Worm (Caenorhabditis elegans): ENCODE results near the gene oig-5.

Gene oig-5

ce11 chrIV:14824878-14825352, 17.9 kb downstream of the oig-5 start, which contains the start of gene sec-61.A (continued):
- TF ChIP-seq ceh-16 (tag; optimal IDR thresholded peaks at IDR 0.05) (no peak), elt-1 (tag; optimal IDR thresholded peaks at IDR 0.05) (no peak), pqm-1 (tag; optimal IDR thresholded peaks at IDR 0.05) (no peak)

DNA sequence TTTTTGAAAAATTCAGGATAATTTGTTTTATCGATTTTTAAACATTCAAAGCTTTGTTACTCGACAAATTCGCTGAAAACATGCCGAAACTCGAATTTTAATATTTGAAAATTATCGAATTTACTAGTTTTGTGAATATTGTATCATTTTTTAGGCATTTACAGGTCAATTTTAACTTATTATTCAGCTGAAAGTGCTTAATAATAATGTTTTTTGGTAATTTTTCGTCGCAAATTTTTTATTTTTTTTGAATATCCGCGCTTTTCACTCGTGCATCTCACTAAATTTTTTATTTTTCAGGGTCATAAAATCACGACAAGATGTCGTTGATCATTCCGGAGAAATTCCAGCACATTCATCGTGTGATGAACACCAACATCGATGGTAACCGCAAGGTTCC, 18.4 kb downstream of the oig-5 start, which contains the start of gene rps-18:
rps-18 (plus strand) TSS at position 301 of the 400 bp plus-strand sequence.
- no peak for TF ChIP-seq aly-2 (tag; optimal IDR thresholded peaks at IDR 0.05)
- TF ChIP-seq mdl-1 (tag; optimal IDR thresholded peaks at IDR 0.05): no peak
- TF ChIP-seq nhr-12 (tag; optimal IDR thresholded peaks at IDR 0.05): no peak
- no peak for TF ChIP-seq ztf-11 (tag; optimal IDR thresholded peaks at IDR 0.05)
- TF ChIP-seq fos-1 (tag; optimal IDR thresholded peaks at IDR 0.05): no peak
- TF ChIP-seq pqm-1 (tag; optimal IDR thresholded peaks at IDR 0.05): no peak

DNA sequence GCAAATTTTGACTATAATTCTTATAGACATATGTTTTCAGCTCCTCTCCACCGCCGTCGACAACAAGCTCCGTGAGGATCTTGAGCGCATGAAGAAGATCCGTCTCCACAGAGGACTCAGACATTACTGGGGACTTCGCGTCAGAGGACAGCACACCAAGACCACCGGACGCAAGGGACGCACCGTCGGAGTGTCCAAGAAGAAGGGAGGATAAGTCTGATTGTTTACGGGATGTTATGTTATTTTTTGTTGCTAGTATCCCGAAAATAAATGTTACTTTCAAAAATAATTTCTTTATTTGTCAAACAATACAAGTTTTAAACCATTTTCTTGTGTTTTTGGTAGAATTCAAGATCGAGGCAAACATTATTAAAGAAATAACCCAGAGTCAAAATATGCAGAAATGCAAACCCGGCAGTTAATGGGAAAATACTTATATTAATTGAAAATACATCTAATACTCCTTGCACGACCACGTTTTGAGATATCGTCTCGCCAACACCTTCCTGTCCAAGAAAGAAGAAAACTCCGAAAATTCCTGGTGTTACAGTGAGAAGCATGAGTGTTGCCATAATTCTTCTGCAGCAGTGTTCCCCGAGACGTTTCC, 19.3 kb downstream of the oig-5 start:
- TF ChIP-seq ceh-9 (tag; optimal IDR thresholded peaks at IDR 0.05) (no peak), lsy-12 (tag; optimal IDR thresholded peaks at IDR 0.05) (no peak), ceh-82 (tag; optimal IDR thresholded peaks at IDR 0.05) (no peak), fkh-10 (GFP tag; optimal IDR thresholded peaks at IDR 0.05) (no peak), ceh-16 (tag; optimal IDR thresholded peaks at IDR 0.05) (no peak), nhr-23 (tag; optimal IDR thresholded peaks at IDR 0.05) (no peak), unc-39 (tag; optimal IDR thresholded peaks at IDR 0.05) (no peak), ZK546.5 (tag; optimal IDR thresholded peaks at IDR 0.05) (no peak), nhr-28 (tag; optimal IDR thresholded peaks at IDR 0.05) (no peak), zag-1 (tag; optimal IDR thresholded peaks at IDR 0.05) (no peak), elt-1 (tag; optimal IDR thresholded peaks at IDR 0.05) (no peak), nhr-11 (tag; optimal IDR thresholded peaks at IDR 0.05) (no peak), lin-39 (tag; optimal IDR thresholded peaks at IDR 0.05) (no peak), fkh-2 (tag; optimal IDR thresholded peaks at IDR 0.05) (no peak), nhr-43 (tag; optimal IDR thresholded peaks at IDR 0.05; ENCODE audit: poor library complexity, severe bottlenecking) (no peak), fos-1 (tag; optimal IDR thresholded peaks at IDR 0.05) (no peak), unc-62 (GFP tag; optimal IDR thresholded peaks at IDR 0.05) (no peak), nfya-1 (tag; optimal IDR thresholded peaks at IDR 0.05; ENCODE audit: insufficient read depth) (no peak)

ce11 chrIV:14828218-14828617, 21.2 kb downstream of the oig-5 start:
- TF ChIP-seq lin-15B (tag; optimal IDR thresholded peaks at IDR 0.05) (no peak), nhr-28 (tag; optimal IDR thresholded peaks at IDR 0.05) (no peak), ZK546.5 (tag; optimal IDR thresholded peaks at IDR 0.05) (no peak), elt-2 (tag; optimal IDR thresholded peaks at IDR 0.05) (no peak)

- TF ChIP-seq elt-1 (tag; optimal IDR thresholded peaks at IDR 0.05) (no peak), aly-2 (tag; optimal IDR thresholded peaks at IDR 0.05) (no peak), mdl-1 (tag; optimal IDR thresholded peaks at IDR 0.05) (no peak), ceh-28 (tag; optimal IDR thresholded peaks at IDR 0.05) (no peak), skn-1 (tag; optimal IDR thresholded peaks at IDR 0.05) (no peak), ceh-9 (tag; optimal IDR thresholded peaks at IDR 0.05) (no peak), unc-62 (GFP tag; optimal IDR thresholded peaks at IDR 0.05) (no peak), daf-12 (tag; optimal IDR thresholded peaks at IDR 0.05) (no peak), fos-1 (tag; optimal IDR thresholded peaks at IDR 0.05) (no peak), nhr-76 (tag; optimal IDR thresholded peaks at IDR 0.05) (no peak), nhr-77 (tag; optimal IDR thresholded peaks at IDR 0.05) (no peak), egl-27 (tag; optimal IDR thresholded peaks at IDR 0.05) (no peak), ceh-82 (tag; optimal IDR thresholded peaks at IDR 0.05) (no peak)
These were observed 22.0 kb downstream of the oig-5 start, which contains the start of gene hhat-2 for ce11 chrIV:14829026-14829425. Gene hhat-2 (minus strand): TSS chrIV:14829126.

ce11 chrIV:14833537-14833936, 26.5 kb downstream of the oig-5 start:
- TF ChIP-seq pha-4 (tag; optimal IDR thresholded peaks at IDR 0.05) (peak; percentile 34), hmg-11 (tag; optimal IDR thresholded peaks at IDR 0.05) (peak; percentile 44), ceh-28 (tag; optimal IDR thresholded peaks at IDR 0.05) (no peak)
